Worm (Caenorhabditis elegans) whole organism, L4/young adult: ENCODE data around the gene T01E8.1.

Experiments
- W03F9.2 ChIP-seq: fragments of 150-350 bp; optimal IDR thresholded peaks from 2 replicates; lab custom pipeline; 2014; ENCODE audit warnings: missing biosample characterization, missing genetic modification characterization
- dao-5 ChIP-seq: sonication (generic microtip); optimal IDR thresholded peaks from 2 replicates; lab custom pipeline; 2016; ENCODE audit warnings: missing genotype, missing genetic modification characterization, moderate library complexity, missing compliant biosample characterization
- him-1 ChIP-seq: sonication (generic microtip); optimal IDR thresholded peaks from 2 replicates; lab custom pipeline; 2016; ENCODE audit warnings: missing genotype, missing genetic modification reagents, missing genetic modification characterization, missing compliant biosample characterization

- TF ChIP-seq W03F9.2 (tag; lab: Kevin White, UChicago) (no peak), him-1 (no peak), dao-5 (no peak)
Measured at ce11 chrII:10192207-10192606, 14.3 kb upstream of the T01E8.1 start, which contains the start of gene R05H5.7.
